Worm (Caenorhabditis elegans) whole organism, L4/young adult: Measurements from ENCODE around the gene K01H12.4.
"Not testable (repeated sequence)": the region's sequence is repeated elsewhere in the genome, so short reads cannot be mapped to it uniquely, and the experiment has no call there.

Experiments used
- W03F9.2 ChIP-seq: fragments of 150-350 bp; optimal IDR thresholded peaks from 2 replicates; lab custom pipeline; 2014; ENCODE audit warnings: missing biosample characterization, missing genetic modification characterization
- dao-5 ChIP-seq: sonication (generic microtip); optimal IDR thresholded peaks from 2 replicates; lab custom pipeline; 2016; ENCODE audit warnings: missing genotype, missing genetic modification characterization, moderate library complexity, missing compliant biosample characterization
- him-1 ChIP-seq: sonication (generic microtip); optimal IDR thresholded peaks from 2 replicates; lab custom pipeline; 2016; ENCODE audit warnings: missing genotype, missing genetic modification reagents, missing genetic modification characterization, missing compliant biosample characterization

K01H12.4 gene

ce11 chrIV:9718396-9718795 lies 5.5 kb downstream of the K01H12.4 start:
- TF ChIP-seq W03F9.2 (tag; lab: Kevin White, UChicago) (peak; percentile 25), him-1 (tag; lab: Kevin White, UChicago) (no peak)

DNA sequence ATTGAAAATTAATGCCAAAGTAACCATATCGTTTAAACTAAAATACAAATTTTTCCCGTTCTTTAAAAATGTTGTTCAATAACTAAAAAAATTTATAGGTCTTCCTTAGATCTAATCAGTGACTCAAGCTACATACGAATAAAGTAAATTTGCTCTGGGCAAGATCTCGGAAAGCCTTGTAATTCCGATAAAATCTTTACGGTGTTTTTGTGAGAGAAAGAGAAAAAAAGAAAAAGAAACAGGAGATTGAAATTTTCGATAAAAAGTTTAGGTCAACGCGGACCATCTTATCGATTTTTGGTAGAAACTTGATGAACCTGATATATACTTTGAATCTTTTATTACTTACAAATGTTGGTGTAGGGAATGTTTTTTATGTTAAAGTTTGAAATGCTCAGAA lies 10.3 kb downstream of the K01H12.4 start:
- no peak for TF ChIP-seq dao-5 (tag; lab: Kevin White, UChicago)

- TF ChIP-seq him-1 (tag; lab: Kevin White, UChicago), result no peak
- TF ChIP-seq W03F9.2 (tag; lab: Kevin White, UChicago), result no peak
- TF ChIP-seq dao-5 (tag; lab: Kevin White, UChicago), result no peak
Measured at ce11 chrIV:9724948-9725347, 12.1 kb downstream of the K01H12.4 start, which contains the start of the genes nhr-138 and C28D4.18. Gene nhr-138, plus strand, starts transcription at chrIV:9725251. Gene C28D4.18, plus strand, starts transcription at chrIV:9725280.

- TF ChIP-seq him-1 (tag; lab: Kevin White, UChicago) (no peak), W03F9.2 (tag; lab: Kevin White, UChicago) (no peak), dao-5 (tag; lab: Kevin White, UChicago) (no peak)
Measured at ce11 chrIV:9725468-9725985, 12.6 kb downstream of the K01H12.4 start.

DNA sequence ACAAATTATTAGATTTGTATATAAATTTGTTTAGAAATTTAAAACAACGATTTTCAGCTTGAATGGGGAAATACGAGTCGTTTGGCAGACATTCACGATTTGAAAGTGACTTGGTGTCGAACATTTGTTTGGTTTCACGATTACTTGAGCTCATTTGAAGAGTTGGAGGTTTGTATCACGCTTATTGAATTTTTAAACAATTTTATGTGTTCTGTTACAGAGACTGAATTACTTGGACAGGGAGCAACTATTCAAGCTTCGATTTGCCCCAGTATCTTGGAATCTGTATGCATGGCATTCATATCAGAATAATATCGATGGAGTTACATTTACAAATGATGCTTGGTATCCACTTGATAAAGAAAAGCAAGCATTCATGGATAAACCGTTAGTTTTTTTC lies 14.3 kb downstream of the K01H12.4 start:
- no peak for TF ChIP-seq dao-5 (tag; lab: Kevin White, UChicago)
- no peak for TF ChIP-seq him-1 (tag; lab: Kevin White, UChicago)
- TF ChIP-seq W03F9.2 (tag; lab: Kevin White, UChicago), result no peak

DNA sequence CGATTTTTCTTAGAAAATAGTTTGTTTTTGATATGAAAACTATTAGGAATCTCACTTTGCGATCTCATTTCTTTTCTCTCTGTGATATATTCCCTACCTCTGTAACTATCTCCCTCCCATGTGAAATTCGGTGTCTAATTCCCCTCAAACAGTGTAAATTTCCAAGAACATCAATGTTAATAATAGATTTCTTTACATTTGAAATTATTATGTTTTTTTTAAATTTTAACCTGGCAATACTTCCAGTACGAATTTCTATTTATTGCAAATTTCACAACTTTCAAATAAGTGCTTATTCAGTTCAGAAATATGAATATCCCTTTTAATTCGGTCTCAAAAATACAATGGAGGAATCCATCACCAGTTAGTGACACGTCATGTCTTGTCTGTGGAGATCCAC lies 15.5 kb downstream of the K01H12.4 start, which contains the start of gene nhr-100:
TSS of gene nhr-100 (plus strand) at position 301 of the 400 bp plus-strand sequence.
- TF ChIP-seq dao-5 (tag; lab: Kevin White, UChicago) (no peak), W03F9.2 (tag; lab: Kevin White, UChicago) (no peak), him-1 (tag; lab: Kevin White, UChicago) (no peak)

ce11 chrIV:9733904-9734303 lies 21.0 kb downstream of the K01H12.4 start:
- no peak for TF ChIP-seq him-1 (tag; lab: Kevin White, UChicago)
- peak; percentile 5 for TF ChIP-seq W03F9.2 (tag; lab: Kevin White, UChicago)

DNA sequence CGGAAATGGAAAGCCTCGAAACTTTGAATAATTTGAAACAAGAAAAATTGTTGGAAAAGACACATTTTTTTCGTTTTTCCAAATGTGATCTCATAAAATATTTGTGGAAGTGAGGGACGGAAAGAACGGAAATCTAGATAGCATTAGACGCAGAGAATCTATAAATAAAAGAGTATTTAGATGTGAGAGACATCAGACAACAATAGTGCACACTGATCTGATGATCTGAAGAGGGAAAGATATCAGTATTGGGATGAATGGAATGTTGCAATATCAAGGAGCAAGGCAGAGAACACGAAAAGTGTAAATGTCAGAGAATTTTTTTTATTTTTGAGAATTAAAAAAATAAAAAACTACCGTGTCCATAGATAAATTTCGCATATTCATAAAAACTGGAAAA lies 22.0 kb downstream of the K01H12.4 start:
- no peak for TF ChIP-seq W03F9.2 (tag; lab: Kevin White, UChicago)
- TF ChIP-seq him-1 (tag; lab: Kevin White, UChicago), result no peak
- TF ChIP-seq dao-5 (tag; lab: Kevin White, UChicago), result no peak

ce11 chrIV:9735750-9736149 lies 22.9 kb downstream of the K01H12.4 start:
- TF ChIP-seq W03F9.2 (tag; lab: Kevin White, UChicago) (peak; percentile 21), dao-5 (tag; lab: Kevin White, UChicago) (no peak), him-1 (tag; lab: Kevin White, UChicago) (no peak)

- no peak for TF ChIP-seq W03F9.2 (tag; lab: Kevin White, UChicago)
- TF ChIP-seq dao-5 (tag; lab: Kevin White, UChicago), result no peak
- no peak for TF ChIP-seq him-1 (tag; lab: Kevin White, UChicago)
Measured at ce11 chrIV:9737204-9737790, 24.4 kb downstream of the K01H12.4 start, which contains the start of gene cka-1. Gene cka-1, minus strand, starts transcription at chrIV:9737621.

DNA sequence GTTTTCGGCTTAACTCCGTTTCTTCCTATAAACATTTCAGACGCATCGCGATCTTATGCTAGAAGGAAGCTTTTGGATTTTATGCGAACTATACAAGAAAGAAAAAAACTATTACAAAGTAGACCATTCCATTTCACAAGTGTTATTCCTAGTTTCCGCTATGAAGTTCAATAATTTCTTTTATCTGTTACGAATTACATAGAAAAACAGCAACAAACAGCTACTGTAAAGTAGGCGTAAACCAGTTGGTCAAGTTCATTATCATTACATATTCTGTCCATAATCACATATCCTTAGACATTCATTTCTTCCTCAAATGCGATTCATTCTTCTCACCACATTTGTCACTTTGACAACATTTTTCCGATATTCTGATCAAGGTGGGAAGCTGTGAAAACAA lies 25.3 kb downstream of the K01H12.4 start, which contains the start of gene C28D4.10:
TSS of gene C28D4.10 (plus strand) at position 301 of the 400 bp plus-strand sequence.
- TF ChIP-seq him-1 (tag; lab: Kevin White, UChicago), result no peak
- TF ChIP-seq dao-5 (tag; lab: Kevin White, UChicago), result no peak
- no peak for TF ChIP-seq W03F9.2 (tag; lab: Kevin White, UChicago)

DNA sequence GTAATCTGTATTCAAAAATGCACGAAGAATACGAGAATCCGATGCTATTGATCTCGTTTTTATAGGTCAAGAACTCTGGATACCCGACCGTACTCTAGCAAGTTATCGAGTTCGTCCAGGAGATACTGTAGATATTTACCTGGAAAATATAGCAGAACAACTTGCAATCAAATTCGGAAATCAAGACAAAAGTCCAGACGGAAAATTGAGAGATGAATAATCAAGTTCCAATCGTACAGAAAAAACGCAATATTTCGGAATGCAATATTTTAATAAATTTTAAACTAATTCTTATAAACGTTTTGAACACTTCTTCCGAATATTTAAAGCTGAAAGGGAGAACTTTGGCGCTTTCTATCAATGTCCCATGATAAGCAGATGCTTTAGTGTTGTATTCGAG lies 26.1 kb downstream of the K01H12.4 start:
- TF ChIP-seq W03F9.2 (tag; lab: Kevin White, UChicago) (no peak), dao-5 (tag; lab: Kevin White, UChicago) (no peak), him-1 (tag; lab: Kevin White, UChicago) (no peak)

DNA sequence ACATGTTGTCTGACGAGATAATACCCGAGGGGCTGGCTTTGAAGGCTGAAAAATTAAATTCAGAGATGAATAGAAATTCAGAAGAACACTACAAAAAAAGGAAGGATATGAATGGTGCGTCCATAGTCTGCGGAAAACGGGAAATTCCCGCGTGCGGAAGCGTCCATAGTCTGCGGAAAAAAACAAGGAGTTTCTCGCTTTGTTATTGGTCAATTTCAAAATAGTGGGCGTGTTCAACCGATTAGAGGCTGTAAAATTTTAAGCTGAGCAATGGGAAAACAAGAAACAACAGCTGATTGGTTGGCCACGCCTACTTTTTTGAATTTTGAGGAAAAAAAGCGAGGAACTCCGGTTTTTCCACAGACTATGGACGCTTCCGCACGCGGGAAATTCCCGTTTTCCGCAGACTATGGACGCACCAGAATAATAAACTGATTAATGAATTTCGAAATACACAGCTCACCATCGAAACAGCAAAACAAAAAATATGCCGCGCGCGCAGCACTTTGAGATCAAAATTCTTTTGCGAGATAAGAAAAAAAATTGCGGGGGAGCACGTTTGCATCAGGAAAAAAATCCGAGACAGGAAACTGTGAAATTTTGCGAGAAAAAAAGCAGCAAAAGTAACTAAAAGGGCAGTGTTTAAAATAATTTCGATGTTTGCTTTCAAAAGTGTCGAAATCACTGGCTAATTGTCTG lies 28.1 kb downstream of the K01H12.4 start, which contains the start of gene gln-6:
TSS of gene gln-6 (minus strand) at position 51 of the 699 bp plus-strand sequence.
- TF ChIP-seq dao-5, him-1, W03F9.2 (tag; lab: Kevin White, UChicago): not testable (repeated sequence)
